Worm (Caenorhabditis elegans) whole organism, early embryonic: ENCODE results near the gene F21D5.5.
"Not testable (repeated sequence)": the region's sequence is repeated elsewhere in the genome, so short reads cannot be mapped to it uniquely, and the experiment has no call there.

Experiments used
- B0310.2 ChIP-seq: sonication (generic microtip); optimal IDR thresholded peaks from 2 replicates; lab custom pipeline; 2016; ENCODE audit warnings: mild to moderate bottlenecking, missing genetic modification characterization, missing compliant biosample characterization
- F13C5.2 ChIP-seq: sonication (generic microtip); optimal IDR thresholded peaks from 2 replicates; lab custom pipeline; 2017; ENCODE audit warnings: mild to moderate bottlenecking, missing genetic modification characterization, inconsistent platforms, missing compliant biosample characterization
- aly-1 ChIP-seq: sonication (generic microtip); optimal IDR thresholded peaks from 2 replicates; lab custom pipeline; 2016; ENCODE audit warnings: missing genetic modification characterization, missing compliant biosample characterization
- ama-1 ChIP-seq: fragments of 150-350 bp; optimal IDR thresholded peaks from 2 replicates; lab custom pipeline; 2014
- ceh-13 ChIP-seq: fragments of 200-800 bp; sonication (Bioruptor generic); optimal IDR thresholded peaks from 2 replicates; lab custom pipeline; 2018; ENCODE audit warnings: mild to moderate bottlenecking, missing genetic modification characterization, missing compliant biosample characterization
- ceh-36 ChIP-seq: sonication (generic microtip); optimal IDR thresholded peaks from 2 replicates; lab custom pipeline; 2016; ENCODE audit warnings: missing genetic modification characterization, inconsistent platforms, missing compliant biosample characterization
- ets-7 ChIP-seq: sonication (generic microtip); optimal IDR thresholded peaks from 2 replicates; lab custom pipeline; 2016; ENCODE audit warnings: missing genotype, missing genetic modification characterization, missing compliant biosample characterization
- flt-1 ChIP-seq: fragments of 200-800 bp; sonication (Bioruptor generic); IDR thresholded peaks from 2 replicates; pipeline ENCODE4 v1.3.6; 2022; ENCODE audit warnings: missing genetic modification characterization, missing compliant biosample characterization
- hmbx-1 ChIP-seq: sonication (generic microtip); optimal IDR thresholded peaks from 2 replicates; lab custom pipeline; 2016; ENCODE audit warnings: mild to moderate bottlenecking, missing genetic modification characterization, missing compliant biosample characterization
- hmg-4 ChIP-seq: fragments of 200-800 bp; sonication (Bioruptor generic); optimal IDR thresholded peaks from 2 replicates; lab custom pipeline; 2018; ENCODE audit warnings: mild to moderate bottlenecking, missing genetic modification characterization, missing compliant biosample characterization
- hnd-1 ChIP-seq: sonication (generic microtip); optimal IDR thresholded peaks from 2 replicates; lab custom pipeline; 2016; ENCODE audit warnings: missing genetic modification characterization, missing compliant biosample characterization
- pes-1 ChIP-seq: fragments of 200-800 bp; sonication (Bioruptor generic); IDR thresholded peaks from 2 replicates; pipeline ENCODE4 v1.3.6; 2022; ENCODE audit warnings: missing genetic modification reagents, missing genetic modification characterization, missing compliant biosample characterization
- scrt-1 ChIP-seq: fragments of 200-800 bp; sonication (Bioruptor generic); IDR thresholded peaks from 2 replicates; pipeline ENCODE4 v1.3.6; 2022; ENCODE audit warnings: missing genetic modification characterization, missing compliant biosample characterization
- sea-1 ChIP-seq: fragments of 200-800 bp; sonication (Bioruptor generic); conservative IDR thresholded peaks from 2 replicates; pipeline ENCODE4 v1.3.6; 2022; ENCODE audit warnings: missing genetic modification characterization, missing compliant biosample characterization
- tbx-11 ChIP-seq: fragments of 200-800 bp; sonication (Bioruptor generic); IDR thresholded peaks from 2 replicates; pipeline ENCODE4 v1.3.6; 2022; ENCODE audit warnings: missing genetic modification characterization, missing compliant biosample characterization
- tbx-37 ChIP-seq: fragments of 200-800 bp; sonication (Bioruptor generic); conservative IDR thresholded peaks from 2 replicates; pipeline ENCODE4 v1.3.6; 2022; ENCODE audit warnings: missing genetic modification reagents, missing genetic modification characterization, missing compliant biosample characterization
- tra-4 ChIP-seq: sonication (generic microtip); optimal IDR thresholded peaks from 2 replicates; lab custom pipeline; 2017; ENCODE audit warnings: missing genetic modification characterization, missing compliant biosample characterization

F21D5.5 gene

ce11 chrIV:8722801-8723200, 16.4 kb downstream of the F21D5.5 start:
- TF ChIP-seq hnd-1 = no peak
- TF ChIP-seq ceh-13 (GFP tag; lab: Kevin White, UChicago) = no peak
- TF ChIP-seq tra-4 (tag; lab: Kevin White, UChicago) = no peak
- TF ChIP-seq sea-1 (GFP tag; lab: Robert Waterston, UW) = no peak
- TF ChIP-seq F13C5.2 (tag; lab: Kevin White, UChicago) = no peak

ce11 chrIV:8718153-8718552, 21.0 kb downstream of the F21D5.5 start, which contains the start of gene H23L24.1:
TSS of gene H23L24.1 (plus strand) at chrIV:8718453.
- TF ChIP-seq pes-1 (GFP tag; lab: Robert Waterston, UW) = no peak
- no peak for TF ChIP-seq scrt-1 (GFP tag; lab: Robert Waterston, UW)
- TF ChIP-seq hmg-4 (GFP tag; lab: Kevin White, UChicago) = no peak
- TF ChIP-seq tbx-11 (GFP tag; lab: Robert Waterston, UW) = no peak
- TF ChIP-seq ama-1 (lab: Kevin White, UChicago) = no peak
- no peak for TF ChIP-seq tbx-37 (GFP tag; lab: Robert Waterston, UW)
- TF ChIP-seq B0310.2 (tag; lab: Kevin White, UChicago) = no peak
- TF ChIP-seq F13C5.2 (tag; lab: Kevin White, UChicago) = no peak
- no peak for TF ChIP-seq hmbx-1 (tag; lab: Kevin White, UChicago)
- no peak for TF ChIP-seq ceh-13 (GFP tag; lab: Kevin White, UChicago)
- no peak for TF ChIP-seq ceh-36 (tag; lab: Kevin White, UChicago)
- no peak for TF ChIP-seq hnd-1
- no peak for TF ChIP-seq flt-1
- TF ChIP-seq ets-7 = no peak
- TF ChIP-seq tra-4 (tag; lab: Kevin White, UChicago) = no peak
- TF ChIP-seq sea-1 (GFP tag; lab: Robert Waterston, UW) = no peak

- not testable (repeated sequence) for TF ChIP-seq tbx-11 (GFP tag; lab: Robert Waterston, UW); tbx-37 (GFP tag; lab: Robert Waterston, UW); tra-4 (tag; lab: Kevin White, UChicago)
Measured at ce11 chrIV:8715032-8715431, 24.2 kb downstream of the F21D5.5 start, which contains the start of the genes parg-2 and ipla-5. TSS of gene parg-2 (minus strand) at chrIV:8715132. TSS of gene ipla-5 (plus strand) at chrIV:8715247.

ce11 chrIV:8708046-8708445, 31.1 kb downstream of the F21D5.5 start:
- TF ChIP-seq flt-1 (no peak), F13C5.2 (tag; lab: Kevin White, UChicago) (no peak), sea-1 (GFP tag; lab: Robert Waterston, UW) (no peak), scrt-1 (GFP tag; lab: Robert Waterston, UW) (no peak), hmbx-1 (tag; lab: Kevin White, UChicago) (no peak), tra-4 (tag; lab: Kevin White, UChicago) (no peak), ama-1 (lab: Kevin White, UChicago) (no peak), tbx-11 (GFP tag; lab: Robert Waterston, UW) (no peak), pes-1 (GFP tag; lab: Robert Waterston, UW) (no peak), ceh-36 (tag; lab: Kevin White, UChicago) (no peak), hmg-4 (GFP tag; lab: Kevin White, UChicago) (no peak)

ce11 chrIV:8705504-8705903, 33.7 kb downstream of the F21D5.5 start, which contains the start of gene H23L24.4:
TSS of gene H23L24.4 (minus strand) at chrIV:8705604.
- TF ChIP-seq flt-1 (no peak), hmg-4 (GFP tag; lab: Kevin White, UChicago) (no peak), B0310.2 (tag; lab: Kevin White, UChicago) (no peak), hnd-1 (no peak), ets-7 (no peak), tbx-37 (GFP tag; lab: Robert Waterston, UW) (no peak)

- TF ChIP-seq pes-1 (GFP tag; lab: Robert Waterston, UW) = no peak
Measured at ce11 chrIV:8697436-8697835, 41.8 kb downstream of the F21D5.5 start, which contains the start of gene ttll-11. TSS of gene ttll-11 (plus strand) at chrIV:8697736.

- no peak for TF ChIP-seq F13C5.2 (tag; lab: Kevin White, UChicago)
- no peak for TF ChIP-seq ets-7
- no peak for TF ChIP-seq flt-1
- no peak for TF ChIP-seq tbx-11 (GFP tag; lab: Robert Waterston, UW)
- no peak for TF ChIP-seq tra-4 (tag; lab: Kevin White, UChicago)
- TF ChIP-seq ama-1 (lab: Kevin White, UChicago) = no peak
- no peak for TF ChIP-seq B0310.2 (tag; lab: Kevin White, UChicago)
- TF ChIP-seq ceh-36 (tag; lab: Kevin White, UChicago) = no peak
- TF ChIP-seq aly-1 = no peak
- TF ChIP-seq scrt-1 (GFP tag; lab: Robert Waterston, UW) = no peak
- no peak for TF ChIP-seq hmbx-1 (tag; lab: Kevin White, UChicago)
- TF ChIP-seq sea-1 (GFP tag; lab: Robert Waterston, UW) = no peak
- TF ChIP-seq hmg-4 (GFP tag; lab: Kevin White, UChicago) = no peak
- TF ChIP-seq ceh-13 (GFP tag; lab: Kevin White, UChicago) = no peak
- TF ChIP-seq hnd-1 = no peak
- TF ChIP-seq pes-1 (GFP tag; lab: Robert Waterston, UW) = no peak
- no peak for TF ChIP-seq tbx-37 (GFP tag; lab: Robert Waterston, UW)
Measured at ce11 chrIV:8691486-8691885, 47.7 kb downstream of the F21D5.5 start, which contains the start of the genes hst-1 and ints-6. TSS of gene hst-1 (minus strand) at chrIV:8691513. TSS of gene ints-6 (plus strand) at chrIV:8691745.

- TF ChIP-seq tbx-37 (GFP tag; lab: Robert Waterston, UW) (no peak), sea-1 (GFP tag; lab: Robert Waterston, UW) (no peak), F13C5.2 (tag; lab: Kevin White, UChicago) (peak; percentile 41), scrt-1 (GFP tag; lab: Robert Waterston, UW) (no peak), pes-1 (GFP tag; lab: Robert Waterston, UW) (no peak)
Measured at ce11 chrIV:8687605-8688191, 51.5 kb downstream of the F21D5.5 start, which contains the start of gene snrp-3. TSS of gene snrp-3 (minus strand) at chrIV:8687810.
